Worm (Caenorhabditis elegans) whole organism, mixed stage, embryonic: Measurements from ENCODE around the gene T08E11.1.

Experiments used
- ceh-83 ChIP-seq: fragments of 200-800 bp; sonication (Bioruptor generic); optimal IDR thresholded peaks from 2 replicates; lab custom pipeline; 2018; ENCODE audit warnings: mild to moderate bottlenecking, missing genetic modification characterization, missing compliant biosample characterization
- elt-3 ChIP-seq: fragments of 150-350 bp; optimal IDR thresholded peaks from 2 replicates; lab custom pipeline; 2014; ENCODE audit warnings: missing biosample characterization, missing genetic modification characterization
- nhr-237 ChIP-seq: fragments of 150-350 bp; optimal IDR thresholded peaks from 2 replicates; lab custom pipeline; 2014; ENCODE audit warnings: missing biosample characterization, missing genetic modification characterization
- nhr-28 ChIP-seq: fragments of 150-350 bp; optimal IDR thresholded peaks from 2 replicates; lab custom pipeline; 2014; ENCODE audit warnings: missing biosample characterization, missing genetic modification characterization
- nhr-76 ChIP-seq: sonication (generic microtip); optimal IDR thresholded peaks from 2 replicates; lab custom pipeline; 2017; ENCODE audit warnings: missing biosample characterization, missing genetic modification characterization
- pha-4 ChIP-seq: fragments of 150-350 bp; optimal IDR thresholded peaks from 2 replicates; lab custom pipeline; 2018; ENCODE audit warnings: missing biosample characterization, missing genetic modification reagents, missing genetic modification characterization
- sem-2 ChIP-seq: fragments of 200-800 bp; sonication (Bioruptor generic); optimal IDR thresholded peaks from 2 replicates; lab custom pipeline; 2018; ENCODE audit warnings: mild to moderate bottlenecking, missing genetic modification characterization, missing compliant biosample characterization
- unc-62 ChIP-seq: fragments of 150-350 bp; optimal IDR thresholded peaks from 2 replicates; lab custom pipeline; 2014; ENCODE audit warnings: missing biosample characterization, missing genetic modification reagents, missing genetic modification characterization
- ztf-11 ChIP-seq: fragments of 150-350 bp; optimal IDR thresholded peaks from 2 replicates; lab custom pipeline; 2014; ENCODE audit warnings: missing biosample characterization, missing genetic modification characterization

DNA sequence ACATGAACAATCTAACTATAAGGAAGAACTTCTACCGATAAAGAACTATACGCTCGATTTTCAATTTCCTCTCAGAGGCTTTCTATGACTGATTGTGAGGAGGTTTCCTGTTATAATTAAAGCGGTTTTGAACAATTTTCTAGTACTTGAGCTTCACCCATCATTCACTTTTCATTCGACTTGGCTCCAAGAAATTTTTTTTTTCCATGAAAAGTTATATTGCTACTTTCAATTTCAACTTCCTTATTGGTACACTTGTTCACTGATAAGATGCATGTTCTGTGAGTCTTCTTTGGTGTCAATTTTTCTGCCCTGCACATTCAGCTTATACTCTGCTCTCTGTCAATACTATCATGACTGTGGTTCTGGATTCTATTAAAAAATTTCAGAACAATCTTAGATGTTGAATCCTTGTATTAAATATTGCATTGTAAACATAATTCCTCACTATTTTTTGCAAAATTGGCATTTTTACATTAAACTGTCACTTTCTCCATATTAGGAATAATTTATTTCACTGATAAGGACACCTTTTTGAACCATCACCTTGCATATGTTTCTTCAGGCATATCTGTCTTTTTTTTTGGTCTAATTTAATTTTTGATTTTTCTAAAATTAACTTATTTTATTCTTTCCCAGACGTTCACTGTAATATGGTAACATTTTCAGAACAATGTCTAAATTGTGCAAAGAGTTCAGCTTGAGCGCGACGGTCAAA is 34.7 kb downstream of the T08E11.1 start, which contains the start of gene math-10:
- TF ChIP-seq elt-3 (tag; lab: Kevin White, UChicago), result no peak
- TF ChIP-seq nhr-237 (tag; lab: Kevin White, UChicago), result no peak
- no peak for TF ChIP-seq sem-2
- TF ChIP-seq unc-62 (GFP tag; lab: Kevin White, UChicago), result no peak
- no peak for TF ChIP-seq nhr-28 (tag; lab: Kevin White, UChicago)
- no peak for TF ChIP-seq pha-4 (tag; lab: Kevin White, UChicago)
- TF ChIP-seq ztf-11, result no peak
- no peak for TF ChIP-seq nhr-76
- TF ChIP-seq ceh-83 (GFP tag; lab: Kevin White, UChicago), result no peak
